Worm (Caenorhabditis elegans) whole organism, L4 larva: ENCODE results near the gene lin-22.

Source experiments
- D1046.2 ChIP-seq: fragments of 200-800 bp; sonication (Bioruptor generic); IDR thresholded peaks from 2 replicates; pipeline ENCODE4 v1.3.6; 2022; ENCODE audit warnings: missing genetic modification characterization, missing compliant biosample characterization
- R02D3.7 ChIP-seq: fragments of 150-350 bp; sonication (generic microtip); optimal IDR thresholded peaks from 3 replicates; lab custom pipeline; 2014; ENCODE audit warnings: missing biosample characterization, missing genetic modification characterization
- T26A8.4 ChIP-seq: fragments of 200-800 bp; sonication (Bioruptor generic); IDR thresholded peaks from 2 replicates; pipeline ENCODE4 v1.3.6; 2022; ENCODE audit warnings: missing genetic modification characterization, missing compliant biosample characterization
- Y105C5A.15 ChIP-seq: fragments of 200-800 bp; sonication (Bioruptor generic); IDR thresholded peaks from 2 replicates; pipeline ENCODE4 v1.3.6; 2022; ENCODE audit warnings: missing genetic modification characterization, missing compliant biosample characterization
- aha-1 ChIP-seq: fragments of 150-350 bp; peaks from one replicate; lab custom pipeline; 2014; ENCODE audit warnings: missing biosample characterization, missing genetic modification characterization
- aly-2 ChIP-seq: sonication (generic microtip); optimal IDR thresholded peaks from 2 replicates; lab custom pipeline; 2018; ENCODE audit warnings: missing biosample characterization, missing genetic modification characterization
- ama-1 ChIP-seq: fragments of 150-350 bp; optimal IDR thresholded peaks from 2 replicates; lab custom pipeline; 2014; ENCODE audit warnings: inconsistent platforms, mixed read lengths
- arid-1 ChIP-seq: fragments of 200-800 bp; sonication (Bioruptor generic); conservative IDR thresholded peaks from 2 replicates; pipeline ENCODE4 v1.3.6; 2022; ENCODE audit warnings: missing genetic modification reagents, missing genetic modification characterization, missing compliant biosample characterization
- ceh-32 ChIP-seq: sonication (generic microtip); optimal IDR thresholded peaks from 2 replicates; lab custom pipeline; 2016; ENCODE audit warnings: mild to moderate bottlenecking, missing genetic modification characterization, missing compliant biosample characterization; ENCODE audit not compliant: poor library complexity
- daf-16 ChIP-seq, 3 experiments: sonication (generic microtip); optimal IDR thresholded peaks; 2 replicates each; lab custom pipeline; 2016 to 2017; ENCODE audit warnings: missing genetic modification characterization in 3 of 3, missing genetic modification reagents in 3 of 3, mild to moderate bottlenecking in 2 of 3, missing compliant biosample characterization in 2 of 3, missing biosample characterization in 1 of 3, moderate library complexity in 1 of 3
- daf-19 ChIP-seq: fragments of 200-800 bp; sonication (Bioruptor generic); conservative IDR thresholded peaks from 2 replicates; pipeline ENCODE4 v1.3.6; 2022; ENCODE audit warnings: missing genetic modification characterization, missing compliant biosample characterization
- dmd-6 ChIP-seq: fragments of 200-800 bp; sonication (Bioruptor generic); IDR thresholded peaks from 2 replicates; pipeline ENCODE4 v1.3.6; 2022; ENCODE audit warnings: missing genetic modification reagents, missing genetic modification characterization, missing compliant biosample characterization
- dve-1 ChIP-seq: sonication (generic microtip); optimal IDR thresholded peaks from 2 replicates; lab custom pipeline; 2017; ENCODE audit warnings: antibody characterized with exemption, mild to moderate bottlenecking, missing genetic modification characterization, missing compliant biosample characterization; ENCODE audit not compliant: insufficient read depth
- egl-27 ChIP-seq: sonication (generic microtip); optimal IDR thresholded peaks from 3 replicates; lab custom pipeline; 2017; ENCODE audit warnings: missing biosample characterization, missing genetic modification reagents, missing genetic modification characterization
- egl-43 ChIP-seq: fragments of 200-800 bp; sonication (Bioruptor generic); IDR thresholded peaks from 2 replicates; pipeline ENCODE4 v1.3.6; 2022; ENCODE audit warnings: missing genetic modification reagents, missing genetic modification characterization, missing compliant biosample characterization
- fkh-10 ChIP-seq: fragments of 150-350 bp; optimal IDR thresholded peaks from 2 replicates; lab custom pipeline; 2014; ENCODE audit warnings: missing biosample characterization, missing genetic modification reagents, missing genetic modification characterization
- fos-1 ChIP-seq: fragments of 150-350 bp; optimal IDR thresholded peaks from 2 replicates; lab custom pipeline; 2014; ENCODE audit warnings: missing biosample characterization, missing genetic modification characterization
- hlh-11 ChIP-seq: fragments of 200-800 bp; sonication (Bioruptor generic); optimal IDR thresholded peaks from 2 replicates; lab custom pipeline; 2018; ENCODE audit warnings: mild to moderate bottlenecking, missing genetic modification characterization, missing compliant biosample characterization
- hlh-30 ChIP-seq: sonication (generic microtip); optimal IDR thresholded peaks from 2 replicates; lab custom pipeline; 2017; ENCODE audit warnings: antibody characterized with exemption, mild to moderate bottlenecking, missing genetic modification characterization, missing compliant biosample characterization; ENCODE audit not compliant: insufficient read depth
- jun-1 ChIP-seq: fragments of 150-350 bp; optimal IDR thresholded peaks from 2 replicates; lab custom pipeline; 2014; ENCODE audit warnings: missing biosample characterization, missing genetic modification reagents, missing genetic modification characterization
- lim-7 ChIP-seq: fragments of 200-800 bp; sonication (Bioruptor generic); IDR thresholded peaks from 2 replicates; pipeline ENCODE4 v1.3.6; 2022; ENCODE audit warnings: missing genetic modification characterization, missing compliant biosample characterization
- lin-1 ChIP-seq: fragments of 200-800 bp; sonication (Bioruptor generic); IDR thresholded peaks from 2 replicates; pipeline ENCODE4 v1.3.6; 2022; ENCODE audit warnings: missing genetic modification reagents, missing genetic modification characterization, missing compliant biosample characterization
- lin-13 ChIP-seq: fragments of 150-350 bp; optimal IDR thresholded peaks from 2 replicates; lab custom pipeline; 2014; ENCODE audit warnings: missing biosample characterization, missing genetic modification reagents, missing genetic modification characterization
- lin-15B ChIP-seq: fragments of 150-350 bp; sonication (generic microtip); optimal IDR thresholded peaks from 3 replicates; lab custom pipeline; 2014; ENCODE audit warnings: missing biosample characterization, missing genetic modification characterization
- mdl-1 ChIP-seq, 2 experiments: fragments of 150-350 bp in 1 of 2; sonication (generic microtip) in 1 of 2; optimal IDR thresholded peaks; 2 replicates each; lab custom pipeline; 2014 to 2017; ENCODE audit warnings: missing biosample characterization in 2 of 2, missing genetic modification characterization in 2 of 2
- mdt-29 ChIP-seq: fragments of 200-800 bp; sonication (Bioruptor generic); IDR thresholded peaks from 2 replicates; pipeline ENCODE4 v1.3.6; 2022; ENCODE audit warnings: missing genetic modification reagents, missing genetic modification characterization, missing compliant biosample characterization
- mes-2 ChIP-seq: sonication (generic microtip); optimal IDR thresholded peaks from 2 replicates; lab custom pipeline; 2016; ENCODE audit warnings: missing genotype, mild to moderate bottlenecking, missing genetic modification characterization, missing compliant biosample characterization; ENCODE audit not compliant: poor library complexity, severe bottlenecking
- nhr-10 ChIP-seq: fragments of 150-350 bp; optimal IDR thresholded peaks from 2 replicates; lab custom pipeline; 2014; ENCODE audit warnings: missing biosample characterization, missing genetic modification characterization
- nhr-111 ChIP-seq: fragments of 200-800 bp; sonication (Bioruptor generic); optimal IDR thresholded peaks from 2 replicates; lab custom pipeline; 2018; ENCODE audit warnings: mild to moderate bottlenecking, missing genetic modification characterization, missing compliant biosample characterization
- nhr-237 ChIP-seq: sonication (generic microtip); optimal IDR thresholded peaks from 2 replicates; lab custom pipeline; 2017; ENCODE audit warnings: missing biosample characterization, missing genetic modification characterization
- nhr-28 ChIP-seq: fragments of 150-350 bp; optimal IDR thresholded peaks from 2 replicates; lab custom pipeline; 2014; ENCODE audit warnings: missing biosample characterization, missing genetic modification characterization
- nhr-41 ChIP-seq: fragments of 200-800 bp; sonication (Bioruptor generic); IDR thresholded peaks from 2 replicates; pipeline ENCODE4 v1.3.6; 2022; ENCODE audit warnings: missing genetic modification reagents, missing genetic modification characterization, missing compliant biosample characterization
- nhr-42 ChIP-seq: fragments of 200-800 bp; sonication (Bioruptor generic); IDR thresholded peaks from 2 replicates; pipeline ENCODE4 v1.3.6; 2022; ENCODE audit warnings: missing genetic modification characterization, missing compliant biosample characterization
- nhr-48 ChIP-seq: sonication (generic microtip); optimal IDR thresholded peaks from 2 replicates; lab custom pipeline; 2016; ENCODE audit warnings: mild to moderate bottlenecking, missing genetic modification characterization, missing compliant biosample characterization
- nhr-77 ChIP-seq: fragments of 150-350 bp; optimal IDR thresholded peaks from 2 replicates; lab custom pipeline; 2014; ENCODE audit warnings: missing biosample characterization, missing genetic modification characterization
- pha-4 ChIP-seq, 2 experiments: fragments of 150-350 bp in 1 of 2; fragments of 200-800 bp in 1 of 2; sonication (Bioruptor generic) in 1 of 2; IDR thresholded peaks in 1 of 2; optimal IDR thresholded peaks in 1 of 2; 2 replicates each; pipeline versions ENCODE4 v1.3.6 to Lab custom; 2014 to 2022; ENCODE audit warnings: missing genetic modification characterization in 2 of 2, missing genetic modification reagents in 2 of 2, missing biosample characterization in 1 of 2, missing compliant biosample characterization in 1 of 2
- rbr-2 ChIP-seq: sonication (generic microtip); optimal IDR thresholded peaks from 2 replicates; lab custom pipeline; 2016; ENCODE audit warnings: missing genotype, missing genetic modification characterization, missing compliant biosample characterization
- saeg-2 ChIP-seq: fragments of 200-800 bp; sonication (Bioruptor generic); IDR thresholded peaks from 2 replicates; pipeline ENCODE4 v1.3.6; 2022; ENCODE audit warnings: missing genetic modification reagents, missing genetic modification characterization, missing compliant biosample characterization
- sdz-12 ChIP-seq: fragments of 200-800 bp; sonication (Bioruptor generic); optimal IDR thresholded peaks from 2 replicates; lab custom pipeline; 2018; ENCODE audit warnings: mild to moderate bottlenecking, missing genetic modification characterization, missing compliant biosample characterization
- set-16 ChIP-seq: fragments of 200-800 bp; sonication (Bioruptor generic); IDR thresholded peaks from 2 replicates; pipeline ENCODE4 v1.3.6; 2022; ENCODE audit warnings: missing genetic modification reagents, missing genetic modification characterization, missing compliant biosample characterization
- tra-1 ChIP-seq: fragments of 200-800 bp; sonication (Bioruptor generic); IDR thresholded peaks from 2 replicates; pipeline ENCODE4 v1.3.6; 2022; ENCODE audit warnings: missing genetic modification reagents, missing genetic modification characterization, missing compliant biosample characterization
- unc-62 ChIP-seq, 3 experiments: fragments of 150-350 bp in 1 of 3; sonication (generic microtip); optimal IDR thresholded peaks in 2 of 3; peaks in 1 of 3; 1 replicate in 1 of 3; 2 replicates in 2 of 3; lab custom pipeline; 2014 to 2017; ENCODE audit warnings: missing biosample characterization in 3 of 3, missing genetic modification characterization in 3 of 3, missing genetic modification reagents in 3 of 3, missing genotype in 1 of 3
- zfp-2 ChIP-seq: sonication (generic microtip); optimal IDR thresholded peaks from 2 replicates; lab custom pipeline; 2016; ENCODE audit warnings: mild to moderate bottlenecking, missing genetic modification characterization, missing compliant biosample characterization
- zip-2 ChIP-seq: fragments of 150-350 bp; optimal IDR thresholded peaks from 2 replicates; lab custom pipeline; 2014; ENCODE audit warnings: missing biosample characterization, missing genetic modification characterization
- ztf-11 ChIP-seq: fragments of 150-350 bp; optimal IDR thresholded peaks from 2 replicates; lab custom pipeline; 2014; ENCODE audit warnings: missing biosample characterization, missing genetic modification characterization

The lin-22 gene

ce11 chrIV:3012374-3013142, 7.0 kb upstream of the lin-22 start, which contains the start of the genes Y54G2A.28 and vrp-1 (continued):
- TF ChIP-seq nhr-42 (GFP tag; lab: Robert Waterston, UW) (0 out of 2 replicates have a peak, but pooled peaks have one; percentile 23), zfp-2 (tag; lab: Kevin White, UChicago) (no peak), rbr-2 (no peak), dve-1 (tag; lab: Kevin White, UChicago) (peak; percentile 86), D1046.2 (GFP tag; lab: Robert Waterston, UW) (no peak), lin-1 (peak; percentile 68), mdl-1 (tag; optimal IDR thresholded peaks at IDR 0.05; lab: Kevin White, UChicago) (no peak), jun-1 (tag; lab: Kevin White, UChicago) (peak; percentile 2), nhr-28 (tag; lab: Kevin White, UChicago) (peak; percentile 73), arid-1 (GFP tag; lab: Robert Waterston, UW) (no peak), nhr-48 (tag; lab: Kevin White, UChicago) (peak; percentile 45), nhr-41 (GFP tag; lab: Robert Waterston, UW) (peak; percentile 88; the same call in 1 of the 2 replicates), pha-4 (GFP tag; IDR thresholded peaks at IDR 0.05; lab: Robert Waterston, UW) (peak; percentile 44; the same call in 1 of the 2 replicates), pha-4 (tag; optimal IDR thresholded peaks at IDR 0.05; lab: Kevin White, UChicago) (no peak), hlh-11 (peak; percentile 92), fkh-10 (GFP tag; lab: Kevin White, UChicago) (no peak), saeg-2 (GFP tag; lab: Robert Waterston, UW) (peak; percentile 71; the same call in 1 of the 2 replicates), set-16 (GFP tag; lab: Robert Waterston, UW) (peak; percentile 53), daf-16 (GFP tag; optimal IDR thresholded peaks at IDR 0.05; lab: Kevin White, UChicago) (no peak), daf-16 (tag; optimal IDR thresholded peaks at IDR 0.05; lab: Kevin White, UChicago) (peak; percentile 64), mdt-29 (GFP tag; lab: Robert Waterston, UW) (peak; percentile 42; the same call in 1 of the 2 replicates), hlh-30 (tag; lab: Kevin White, UChicago) (peak; percentile 45)

- TF ChIP-seq nhr-77 (no peak), R02D3.7 (no peak), ama-1 (no peak), aly-2 (tag; lab: Kevin White, UChicago) (no peak), daf-16 (GFP tag; optimal IDR thresholded peaks at IDR 0.05; lab: Kevin White, UChicago) (no peak), daf-16 (tag; optimal IDR thresholded peaks at IDR 0.05; lab: Kevin White, UChicago) (no peak), nhr-10 (no peak), ceh-32 (no peak), sdz-12 (GFP tag; lab: Kevin White, UChicago) (no peak), T26A8.4 (no peak), mdl-1 (tag; optimal IDR thresholded peaks at IDR 0.05; lab: Kevin White, UChicago) (no peak), lin-13 (GFP tag; lab: Kevin White, UChicago) (no peak), dmd-6 (GFP tag; lab: Robert Waterston, UW) (no peak; the same call in 1 of the 2 replicates), nhr-48 (tag; lab: Kevin White, UChicago) (no peak), egl-27 (tag; lab: Kevin White, UChicago) (no peak), tra-1 (GFP tag; lab: Robert Waterston, UW) (0 out of 2 replicates have a peak, but pooled peaks have one; percentile 16), hlh-11 (no peak), egl-43 (GFP tag; lab: Robert Waterston, UW) (no peak), nhr-237 (tag; lab: Kevin White, UChicago) (no peak), nhr-41 (GFP tag; lab: Robert Waterston, UW) (no peak), lim-7 (GFP tag; lab: Robert Waterston, UW) (no peak), daf-19 (GFP tag; lab: Robert Waterston, UW) (no peak), hlh-30 (tag; lab: Kevin White, UChicago) (peak; percentile 36), ztf-11 (tag; lab: Kevin White, UChicago) (no peak), mes-2 (tag; lab: Kevin White, UChicago) (no peak), zfp-2 (tag; lab: Kevin White, UChicago) (no peak), nhr-28 (tag; lab: Kevin White, UChicago) (peak; percentile 26), unc-62 (GFP tag; optimal IDR thresholded peaks at IDR 0.05 in 1 of 2; lab: Kevin White, UChicago) (peak in 1 of 2 experiments; percentile 85), unc-62 (tag; optimal IDR thresholded peaks at IDR 0.05; lab: Kevin White, UChicago) (no peak), fos-1 (tag; lab: Kevin White, UChicago) (no peak), lin-15B (no peak), nhr-111 (GFP tag; lab: Kevin White, UChicago) (no peak), aha-1 (tag; lab: Kevin White, UChicago) (peak; percentile 81), zip-2 (tag; lab: Kevin White, UChicago) (no peak), Y105C5A.15 (GFP tag; lab: Robert Waterston, UW) (no peak)
Observed at ce11 chrIV:3014610-3015009, 4.9 kb upstream of the lin-22 start.
